Worm (Caenorhabditis elegans) whole organism, mixed stage, embryonic: ENCODE data around the gene gop-2.

Experiments
- ceh-43 ChIP-seq: fragments of 200-800 bp; sonication (Bioruptor generic); optimal IDR thresholded peaks from 2 replicates; lab custom pipeline; 2018; ENCODE audit warnings: mild to moderate bottlenecking, missing genetic modification characterization, moderate library complexity, missing compliant biosample characterization
- elt-1 ChIP-seq: sonication (generic microtip); optimal IDR thresholded peaks from 2 replicates; lab custom pipeline; 2017; ENCODE audit warnings: missing genetic modification characterization, mild to moderate bottlenecking, missing compliant biosample characterization, antibody characterized with exemption, moderate library complexity, borderline replicate concordance; ENCODE audit not compliant: insufficient read depth
- elt-3 ChIP-seq: fragments of 150-350 bp; optimal IDR thresholded peaks from 2 replicates; lab custom pipeline; 2014; ENCODE audit warnings: missing biosample characterization, missing genetic modification characterization
- flh-1 ChIP-seq: fragments of 200-800 bp; sonication (Bioruptor generic); optimal IDR thresholded peaks from 2 replicates; lab custom pipeline; 2018; ENCODE audit warnings: mild to moderate bottlenecking, missing genetic modification characterization, moderate library complexity, missing compliant biosample characterization
- nhr-12 ChIP-seq: fragments of 150-350 bp; optimal IDR thresholded peaks from 2 replicates; lab custom pipeline; 2014; ENCODE audit warnings: missing biosample characterization, missing genetic modification characterization
- nhr-237 ChIP-seq: fragments of 150-350 bp; optimal IDR thresholded peaks from 2 replicates; lab custom pipeline; 2014; ENCODE audit warnings: missing biosample characterization, missing genetic modification characterization
- nhr-76 ChIP-seq: sonication (generic microtip); optimal IDR thresholded peaks from 2 replicates; lab custom pipeline; 2017; ENCODE audit warnings: missing biosample characterization, missing genetic modification characterization
- pha-4 ChIP-seq: fragments of 150-350 bp; optimal IDR thresholded peaks from 2 replicates; lab custom pipeline; 2018; ENCODE audit warnings: missing biosample characterization, missing genetic modification reagents, missing genetic modification characterization
- tbx-8 ChIP-seq: fragments of 200-800 bp; sonication (Bioruptor generic); optimal IDR thresholded peaks from 2 replicates; lab custom pipeline; 2018; ENCODE audit warnings: mild to moderate bottlenecking, missing genetic modification characterization, moderate library complexity, missing compliant biosample characterization
- unc-62 ChIP-seq: fragments of 150-350 bp; optimal IDR thresholded peaks from 2 replicates; lab custom pipeline; 2014; ENCODE audit warnings: missing biosample characterization, missing genetic modification reagents, missing genetic modification characterization
- zip-8 ChIP-seq: fragments of 150-350 bp; optimal IDR thresholded peaks from 2 replicates; lab custom pipeline; 2014; ENCODE audit warnings: missing biosample characterization, missing genetic modification characterization
- ztf-11 ChIP-seq: fragments of 150-350 bp; optimal IDR thresholded peaks from 2 replicates; lab custom pipeline; 2014; ENCODE audit warnings: missing biosample characterization, missing genetic modification characterization

- TF ChIP-seq nhr-76 (tag; lab: Kevin White, UChicago) (no peak), pha-4 (tag; lab: Kevin White, UChicago) (no peak), flh-1 (no peak), nhr-237 (tag; lab: Kevin White, UChicago) (no peak), ceh-43 (GFP tag; lab: Kevin White, UChicago) (no peak), unc-62 (GFP tag; lab: Kevin White, UChicago) (no peak), nhr-12 (tag; lab: Kevin White, UChicago) (no peak), zip-8 (tag; lab: Kevin White, UChicago) (no peak), ztf-11 (tag; lab: Kevin White, UChicago) (no peak), elt-1 (tag; lab: Kevin White, UChicago) (no peak), tbx-8 (no peak), elt-3 (no peak)
Observed at ce11 chrIII:5291281-5291680, 32.5 kb downstream of the gop-2 start.
